Fruit fly (Drosophila melanogaster) S2 (cell line): Measurements from ENCODE around the gene CG6678.

Experiments
- CG8478 ChIP-seq: fragments of >200 bp; optimal IDR thresholded peaks from 2 replicates; lab custom pipeline; 2018
- CTCF ChIP-seq, 2 experiments: fragments of >200 bp; optimal IDR thresholded peaks; 2 replicates each; lab custom pipeline; 2018

DNA sequence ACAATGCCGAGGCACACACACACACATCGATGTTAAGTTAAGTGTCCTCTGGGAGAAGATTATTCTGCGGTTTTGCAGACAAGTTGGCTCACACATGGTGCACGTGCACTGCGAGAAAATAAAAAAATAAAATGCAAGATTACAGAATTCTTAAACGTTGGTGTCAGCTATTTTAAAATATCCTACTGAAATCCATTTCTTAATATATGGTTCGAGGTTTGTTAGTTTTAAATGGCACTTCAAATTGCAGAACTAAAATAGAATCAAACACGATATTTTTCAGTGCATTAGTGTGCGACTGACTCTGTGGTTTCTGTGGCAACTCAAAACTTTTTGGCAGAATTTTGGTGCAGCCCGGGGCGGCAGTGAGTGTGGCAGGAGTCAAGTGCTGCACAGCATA lies 48.4 kb downstream of the CG6678 start:
- TF ChIP-seq CTCF (optimal IDR thresholded peaks at IDR 0.05; lab: Kevin White, UChicago) (no peak), CG8478 (lab: Kevin White, UChicago) (no peak)
